Fruit fly (Drosophila melanogaster): ENCODE data around the gene CG4238.

CG4238 gene

DNA sequence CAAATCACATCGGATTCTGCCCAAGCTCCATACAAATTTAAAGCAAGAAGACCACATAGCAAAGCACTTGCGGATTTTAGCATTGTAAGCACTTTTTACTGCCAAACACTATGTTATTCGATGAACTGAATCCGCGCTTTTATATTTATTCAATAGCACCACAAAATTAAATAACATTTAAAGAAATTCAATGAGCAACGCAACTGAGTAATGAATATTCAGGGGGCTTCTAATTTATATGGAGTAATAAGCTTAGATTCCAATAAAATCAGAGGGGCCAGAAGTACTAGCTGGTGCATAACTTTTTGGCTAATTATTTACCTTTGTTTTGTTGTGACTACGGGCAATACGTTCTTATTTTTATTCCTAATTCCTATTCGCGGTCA, 27.5 kb downstream of the CG4238 start, which contains the start of gene lectin-22C:
lectin-22C (minus strand) TSS at position 101 of the 386 bp plus-strand sequence.
- TF ChIP-seq noc (tag; optimal IDR thresholded peaks at IDR 0.05): no peak

DNA sequence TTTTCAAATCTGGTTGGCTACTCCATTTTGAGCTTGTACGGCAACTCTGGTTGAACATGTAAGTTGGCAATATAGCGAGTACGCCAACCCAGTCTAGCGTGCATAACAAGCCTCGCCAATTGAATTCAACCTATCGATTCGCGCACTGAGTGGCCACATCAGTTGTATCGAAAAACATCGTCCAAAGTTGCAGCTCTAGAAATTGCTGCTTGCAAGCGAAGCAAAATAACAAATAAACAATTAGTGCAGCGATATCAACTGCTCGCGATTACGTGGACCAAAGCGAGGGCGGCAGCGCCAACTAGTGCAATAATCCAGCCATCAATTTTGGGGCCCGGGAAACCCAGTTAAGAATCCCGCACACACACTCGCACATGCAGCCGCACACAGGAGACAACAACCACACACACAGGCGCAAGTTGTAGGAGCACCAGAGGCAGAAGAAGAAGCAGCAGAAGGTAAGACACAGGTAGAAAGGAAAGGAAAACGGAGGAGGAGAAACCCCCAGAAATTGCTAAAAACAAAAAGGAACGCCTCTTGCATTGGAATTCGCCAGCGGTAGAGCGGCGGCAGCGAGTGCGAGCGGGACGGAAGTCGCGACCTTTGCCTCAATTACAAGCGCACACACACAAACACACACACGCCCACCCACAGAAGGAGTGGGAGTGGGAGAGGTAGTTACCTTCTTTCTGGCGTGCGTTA, 28.0 kb downstream of the CG4238 start:
- no peak for TF ChIP-seq noc (tag; optimal IDR thresholded peaks at IDR 0.05)

DNA sequence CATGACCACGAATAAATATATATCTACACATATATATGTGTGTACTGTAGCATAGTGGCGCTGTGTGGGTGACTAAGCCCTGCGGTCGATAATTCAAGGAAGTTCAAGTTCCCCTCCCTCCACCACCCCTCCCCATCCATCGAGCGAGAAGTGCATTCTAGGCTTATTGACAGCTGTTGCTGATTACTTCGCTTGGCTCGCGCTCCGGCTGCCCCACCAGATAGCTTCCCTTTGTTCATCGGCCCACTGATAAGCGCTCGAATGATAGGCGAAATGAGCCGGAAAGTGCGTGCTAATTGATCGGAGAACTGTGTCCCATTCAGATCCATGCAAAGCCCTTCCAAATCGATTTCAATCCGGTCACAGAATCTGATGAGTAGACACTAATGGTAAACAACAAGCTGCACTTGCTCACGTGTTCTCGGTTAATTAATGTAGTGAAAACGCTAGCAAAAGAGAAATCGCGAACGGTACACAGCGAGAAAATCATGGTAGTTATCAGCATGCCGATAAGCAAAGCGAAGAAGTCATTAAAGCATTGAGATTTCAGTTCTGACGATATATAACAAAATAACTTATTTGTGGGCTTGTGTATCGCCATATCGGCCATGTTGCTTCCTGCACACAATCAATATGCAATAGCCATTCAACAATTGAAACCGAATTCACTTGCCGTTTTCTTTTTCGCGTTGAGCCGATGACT, 28.7 kb downstream of the CG4238 start:
- no peak for TF ChIP-seq noc (tag; optimal IDR thresholded peaks at IDR 0.05)

DNA sequence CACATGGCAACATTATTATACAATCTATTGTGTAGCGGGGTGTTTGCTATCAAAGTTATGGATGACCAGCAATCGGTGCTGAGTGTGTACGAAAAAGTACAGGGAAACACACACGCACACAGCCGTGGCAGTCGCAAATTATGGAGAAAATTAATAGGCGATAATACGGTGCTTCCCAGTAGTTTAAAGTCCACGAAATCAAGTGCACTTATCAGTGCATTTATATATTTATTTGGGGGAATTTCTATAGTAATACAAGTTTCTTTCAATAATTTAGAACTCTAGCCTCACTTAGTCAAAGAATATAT, 29.3 kb downstream of the CG4238 start:
- no peak for TF ChIP-seq noc (tag; optimal IDR thresholded peaks at IDR 0.05)

DNA sequence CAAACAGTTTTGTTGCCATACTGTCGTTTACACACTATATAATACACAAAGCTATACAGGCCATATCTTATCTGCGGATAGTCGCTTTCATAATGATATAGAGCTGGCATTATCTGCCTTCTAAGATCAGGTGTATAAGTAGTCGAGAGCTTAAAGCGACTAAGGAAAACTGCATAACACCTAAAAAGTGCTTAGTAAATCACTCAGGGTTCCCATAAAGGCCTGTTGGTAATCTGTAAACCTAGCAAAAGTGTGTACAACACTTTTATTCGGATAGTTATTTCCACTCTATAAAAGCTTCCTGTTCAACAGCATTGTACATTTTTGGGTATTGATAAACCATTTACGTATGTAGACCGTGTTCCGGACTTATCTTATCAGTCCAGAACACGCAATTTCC, 29.8 kb downstream of the CG4238 start:
- TF ChIP-seq noc (tag; optimal IDR thresholded peaks at IDR 0.05): no peak

DNA sequence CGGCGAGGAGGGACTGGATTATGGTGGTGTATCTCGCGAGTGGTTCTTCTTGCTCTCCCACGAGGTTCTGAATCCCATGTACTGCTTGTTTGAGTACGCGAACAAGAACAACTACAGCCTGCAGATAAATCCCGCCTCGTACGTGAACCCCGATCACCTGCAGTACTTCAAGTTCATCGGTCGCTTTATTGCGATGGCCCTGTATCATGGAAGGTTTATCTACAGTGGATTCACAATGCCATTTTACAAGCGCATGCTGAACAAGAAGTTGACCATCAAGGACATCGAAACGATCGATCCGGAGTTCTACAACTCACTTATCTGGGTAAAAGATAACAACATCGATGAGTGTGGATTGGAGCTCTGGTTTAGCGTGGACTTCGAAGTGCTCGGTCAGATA, 32.4 kb downstream of the CG4238 start:
- no peak for TF ChIP-seq noc (tag; optimal IDR thresholded peaks at IDR 0.05)

DNA sequence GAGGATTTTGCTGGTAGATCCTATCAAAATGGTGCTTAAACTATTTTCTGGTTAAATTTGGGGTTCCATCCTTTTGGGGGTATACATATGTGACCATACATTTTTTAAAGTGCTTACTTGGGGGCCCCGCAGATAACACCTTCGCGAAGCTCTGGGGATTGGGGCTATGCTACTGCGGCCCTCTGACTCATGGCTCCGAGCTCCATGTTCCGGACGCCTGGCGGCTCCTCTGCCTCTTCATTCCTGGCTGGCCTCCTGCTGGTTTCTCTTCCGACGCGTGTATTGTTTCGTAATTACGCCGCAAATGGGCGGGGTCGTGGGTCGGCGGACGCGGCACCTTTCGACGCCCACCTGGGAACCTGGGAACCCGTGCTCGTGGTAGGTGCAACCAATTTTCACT, 35.2 kb downstream of the CG4238 start:
- no peak for TF ChIP-seq noc (tag; optimal IDR thresholded peaks at IDR 0.05)

DNA sequence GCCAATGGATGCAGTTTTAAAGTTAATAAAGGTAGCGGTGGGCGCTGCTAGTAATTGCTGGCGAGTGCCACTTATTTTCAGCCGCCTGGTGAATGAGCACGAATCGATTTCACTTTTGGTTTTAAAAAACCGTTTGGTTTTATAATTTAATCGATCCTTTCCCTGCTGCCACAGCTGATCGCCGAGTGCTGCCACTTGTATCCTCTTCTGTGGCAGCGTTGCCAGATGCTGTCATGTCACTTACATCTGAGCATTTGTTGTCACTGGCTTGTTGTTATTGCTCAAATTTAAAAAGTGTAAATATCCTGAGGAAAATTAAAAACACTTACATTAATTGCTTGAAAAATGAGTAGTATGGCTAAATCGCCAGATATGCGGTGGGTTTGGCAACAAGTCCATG, 35.6 kb downstream of the CG4238 start, which contains the start of gene Kebab:
Kebab (plus strand) TSS at position 230 of the 400 bp plus-strand sequence.
- TF ChIP-seq noc (tag; optimal IDR thresholded peaks at IDR 0.05): no peak

DNA sequence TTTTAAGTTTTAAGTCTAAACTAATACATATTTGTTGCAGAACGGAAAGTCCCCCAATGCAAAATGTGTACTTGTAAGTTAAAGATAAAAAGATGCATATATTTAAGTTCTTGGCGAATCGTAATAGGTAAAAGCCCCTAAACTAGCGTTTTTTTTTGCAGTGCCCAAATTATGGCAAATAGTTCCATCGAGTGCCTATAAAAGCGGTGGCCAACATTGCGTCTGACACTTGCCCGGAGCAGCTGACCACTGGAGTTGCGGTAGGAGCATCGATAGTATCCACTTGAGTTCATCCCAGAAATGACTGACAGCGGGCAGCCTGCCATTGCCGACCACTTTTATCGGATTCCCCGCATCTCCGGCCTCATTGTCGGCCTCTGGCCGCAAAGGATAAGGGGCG, 44.6 kb downstream of the CG4238 start, which contains the start of gene Or22c:
Or22c (plus strand) TSS at position 301 of the 400 bp plus-strand sequence.
- no peak for TF ChIP-seq noc (tag; optimal IDR thresholded peaks at IDR 0.05)

DNA sequence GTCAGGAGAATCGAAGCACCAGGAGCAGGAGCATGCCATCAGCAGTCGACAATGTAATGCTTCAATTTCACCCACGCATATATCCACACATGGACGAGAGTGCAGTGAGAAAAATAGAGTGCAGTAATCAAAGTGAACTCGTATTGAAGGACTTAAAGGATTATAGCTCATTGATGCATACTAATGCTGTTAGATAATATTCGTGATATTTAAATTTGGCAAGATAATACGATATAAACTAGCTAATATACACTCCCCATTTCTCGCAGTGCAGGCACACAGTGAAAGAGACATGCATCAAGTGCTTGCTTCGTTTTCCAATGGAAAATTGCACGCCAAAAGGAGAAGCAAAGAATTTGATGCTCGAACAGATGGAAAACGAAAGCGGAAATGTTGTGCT, 63.3 kb downstream of the CG4238 start:
- TF ChIP-seq noc (tag; optimal IDR thresholded peaks at IDR 0.05): no peak

DNA sequence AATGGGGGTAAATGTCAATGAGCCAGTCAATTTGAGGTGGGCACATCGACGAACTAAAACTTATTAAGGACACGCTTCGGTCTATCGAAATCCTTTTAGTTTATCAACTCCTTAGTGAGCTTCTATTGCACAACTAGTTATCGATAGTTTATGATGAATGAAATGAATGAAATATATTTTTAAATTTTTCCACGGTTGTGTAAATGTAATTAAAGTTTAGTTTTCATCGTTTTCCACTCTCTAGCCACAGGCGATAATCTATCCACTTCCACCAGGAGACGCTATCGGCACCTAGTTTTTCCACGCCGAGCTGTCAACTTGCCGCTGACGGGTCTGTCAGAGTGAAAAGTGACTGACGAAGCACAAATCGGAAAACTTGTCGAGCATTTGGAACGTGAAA, 70.0 kb downstream of the CG4238 start, which contains the start of gene CG12674:
CG12674 (plus strand) TSS at position 301 of the 400 bp plus-strand sequence.
- no peak for TF ChIP-seq noc (tag; optimal IDR thresholded peaks at IDR 0.05)
